Fruit fly (Drosophila melanogaster): ENCODE results near the gene sds22.

The sds22 gene

dm6 chr3R:17385329-17386019 lies 5.9 kb upstream of the sds22 start (continued):
- peak; percentile 46; the same call in 1 of the 3 replicates for TF ChIP-seq gce (GFP tag; IDR thresholded peaks at IDR 0.05)
- 0 out of 4 replicates have a peak, but pooled peaks have one; percentile 37 for TF ChIP-seq Dll (GFP tag; IDR thresholded peaks at IDR 0.05; ENCODE audit: partially characterized antibody)
- peak; percentile 3 for TF ChIP-seq CG2202 (tag; optimal IDR thresholded peaks at IDR 0.05)
- peak; percentile 37 for TF ChIP-seq HmgD (GFP tag; optimal IDR thresholded peaks at IDR 0.05)
- no peak for TF ChIP-seq z (GFP tag; IDR thresholded peaks at IDR 0.05)
- peak; percentile 98 for TF ChIP-seq CG10267 (tag; optimal IDR thresholded peaks at IDR 0.05)
- peak; percentile 22 for TF ChIP-seq shn (GFP tag; optimal IDR thresholded peaks at IDR 0.05)
- TF ChIP-seq CG8281 (tag; optimal IDR thresholded peaks at IDR 0.05): no peak
- TF ChIP-seq trh (GFP tag; optimal IDR thresholded peaks at IDR 0.05): no peak
- peak; percentile 19 for TF ChIP-seq CG4854 (GFP tag; optimal IDR thresholded peaks at IDR 0.05)
- TF ChIP-seq ewg (GFP tag; optimal IDR thresholded peaks at IDR 0.05): peak; percentile 44
- peak; percentile 56 for TF ChIP-seq dm (GFP tag; optimal IDR thresholded peaks at IDR 0.05)
- peak; percentile 38 for TF ChIP-seq crc (GFP tag; optimal IDR thresholded peaks at IDR 0.05)
- TF ChIP-seq fd64A (GFP tag; optimal IDR thresholded peaks at IDR 0.05): no peak
- TF ChIP-seq Myb (GFP tag; optimal IDR thresholded peaks at IDR 0.05): peak; percentile 81
- peak; percentile 17 for TF ChIP-seq NK7.1 (GFP tag; optimal IDR thresholded peaks at IDR 0.05)
- TF ChIP-seq sisA (GFP tag; IDR thresholded peaks at IDR 0.05): no peak; the same call in 1 of the 2 replicates
- TF ChIP-seq Lhr (GFP tag; optimal IDR thresholded peaks at IDR 0.05): peak; percentile 75
- TF ChIP-seq Doc2 (GFP tag; IDR thresholded peaks at IDR 0.05): no peak
- TF ChIP-seq odd (GFP tag; optimal IDR thresholded peaks at IDR 0.05): peak; percentile 56
- no peak for TF ChIP-seq Abd-B (GFP tag; optimal IDR thresholded peaks at IDR 0.05)
- peak; percentile 18 for TF ChIP-seq CG10274 (GFP tag; optimal IDR thresholded peaks at IDR 0.05)
- TF ChIP-seq CrebB (tag; optimal IDR thresholded peaks at IDR 0.05): peak; percentile 34
- TF ChIP-seq tgo (GFP tag; IDR thresholded peaks at IDR 0.05): peak; percentile 71; the same call in 2 of the 3 replicates
- TF ChIP-seq Gug (GFP tag; IDR thresholded peaks at IDR 0.05): no peak; the same call in 3 of the 4 replicates
- no peak for TF ChIP-seq CG14667 (GFP tag; IDR thresholded peaks at IDR 0.05)
- TF ChIP-seq dan (GFP tag; IDR thresholded peaks at IDR 0.05): no peak
- peak; percentile 43 for TF ChIP-seq hkb (optimal IDR thresholded peaks at IDR 0.05)
- peak; percentile 52; the same call in 1 of the 2 replicates for TF ChIP-seq hkb (GFP tag; IDR thresholded peaks at IDR 0.05)
- TF ChIP-seq knrl (GFP tag; IDR thresholded peaks at IDR 0.05; ENCODE audit: partially characterized antibody): peak; percentile 39; the same call in 1 of the 3 replicates
- peak; percentile 67 for TF ChIP-seq fd3F (GFP tag; optimal IDR thresholded peaks at IDR 0.05)
- peak; percentile 81 for TF ChIP-seq ftz-f1 (GFP tag; optimal IDR thresholded peaks at IDR 0.05)
- TF ChIP-seq lmd (GFP tag; IDR thresholded peaks at IDR 0.05): peak; percentile 64; the same call in 1 of the 2 replicates
- no peak for TF ChIP-seq cas (GFP tag; IDR thresholded peaks at IDR 0.05)
- peak; percentile 7; the same call in 1 of the 2 replicates for TF ChIP-seq CG17328 (GFP tag; IDR thresholded peaks at IDR 0.05)
- TF ChIP-seq CG6175 (GFP tag; IDR thresholded peaks at IDR 0.05): no peak
- peak; percentile 16 for TF ChIP-seq dmrt11E (tag; optimal IDR thresholded peaks at IDR 0.05)
- TF ChIP-seq CG17361 (GFP tag; IDR thresholded peaks at IDR 0.05): peak; percentile 49; the same call in 1 of the 3 replicates
- peak; percentile 40; the same call in 1 of the 3 replicates for TF ChIP-seq CG34224 (GFP tag; IDR thresholded peaks at IDR 0.05; ENCODE audit: partially characterized antibody)
- peak; percentile 95 for TF ChIP-seq gsb-n (tag; optimal IDR thresholded peaks at IDR 0.05)
- no peak for TF ChIP-seq CG10565 (GFP tag; optimal IDR thresholded peaks at IDR 0.05)
- no peak for TF ChIP-seq CG7963 (GFP tag; IDR thresholded peaks at IDR 0.05; ENCODE audit: partially characterized antibody)
- TF ChIP-seq CG9437 (GFP tag; optimal IDR thresholded peaks at IDR 0.05): peak; percentile 55
- peak; percentile 68 for TF ChIP-seq gem (tag; optimal IDR thresholded peaks at IDR 0.05)
- TF ChIP-seq aop (GFP tag; IDR thresholded peaks at IDR 0.05): 0 out of 2 replicates have a peak, but pooled peaks have one; percentile 45
- no peak for TF ChIP-seq Ravus (GFP tag; IDR thresholded peaks at IDR 0.05)
- peak; percentile 10 for TF ChIP-seq CG10654 (GFP tag; optimal IDR thresholded peaks at IDR 0.05)
- TF ChIP-seq sc (optimal IDR thresholded peaks at IDR 0.05): no peak
- TF ChIP-seq sc (GFP tag; optimal IDR thresholded peaks at IDR 0.05): no peak
- peak; percentile 34 to 81 for TF ChIP-seq Pdp1 (GFP tag; optimal IDR thresholded peaks at IDR 0.05)

All from whole organism, embryonic.